Fruit fly (Drosophila melanogaster): Measurements from ENCODE around the gene FucT6.
A peak's percentile ranks its signal among the peaks of the same experiment; 100 is the strongest.

FucT6 gene

DNA sequence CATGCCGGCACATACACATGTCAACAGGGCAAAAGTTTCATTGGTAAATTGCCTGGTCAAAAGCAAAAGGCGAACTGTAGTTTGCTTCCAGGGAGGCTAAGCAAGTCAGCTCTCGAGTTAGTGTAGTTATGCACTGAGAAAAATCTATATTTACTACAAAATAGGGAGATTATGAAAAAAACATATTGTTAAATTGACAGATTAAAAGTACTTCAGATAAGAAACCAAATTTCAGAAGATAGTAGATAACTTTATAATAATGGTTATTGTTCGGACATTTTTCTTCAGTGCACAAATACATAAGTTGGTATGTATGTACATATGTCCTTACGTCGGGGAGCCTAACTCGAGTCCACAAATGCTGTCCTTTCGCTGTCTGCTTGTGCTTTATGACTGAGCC, 52.6 kb downstream of the FucT6 start (continued):
- TF ChIP-seq E2f2 (GFP tag; IDR thresholded peaks at IDR 0.05), result peak; percentile 26; the same call in 1 of the 2 replicates
- peak; percentile 32 for TF ChIP-seq Dek (tag; optimal IDR thresholded peaks at IDR 0.05)
- no peak for TF ChIP-seq br (optimal IDR thresholded peaks at IDR 0.05)
- peak; percentile 6 for TF ChIP-seq ems (GFP tag; optimal IDR thresholded peaks at IDR 0.05)
- peak; percentile 3 for TF ChIP-seq gro (GFP tag; optimal IDR thresholded peaks at IDR 0.05)
- TF ChIP-seq Hmx (GFP tag; optimal IDR thresholded peaks at IDR 0.05), result no peak
- TF ChIP-seq CG2712 (tag; optimal IDR thresholded peaks at IDR 0.05), result peak; percentile 65
- TF ChIP-seq Dbx (GFP tag; IDR thresholded peaks at IDR 0.05), result peak; percentile 39; the same call in 1 of the 3 replicates
- TF ChIP-seq CG1603 (tag; optimal IDR thresholded peaks at IDR 0.05), result peak; percentile 24
- TF ChIP-seq CG1602 (GFP tag; optimal IDR thresholded peaks at IDR 0.05), result peak; percentile 32
- no peak for TF ChIP-seq ash1 (GFP tag; optimal IDR thresholded peaks at IDR 0.05)
- peak; percentile 59 for TF ChIP-seq Hand (GFP tag; optimal IDR thresholded peaks at IDR 0.05)
- peak; percentile 11 for TF ChIP-seq CG15601 (tag; optimal IDR thresholded peaks at IDR 0.05)
- TF ChIP-seq nerfin-2 (GFP tag; IDR thresholded peaks at IDR 0.05; ENCODE audit: partially characterized antibody), result no peak
- TF ChIP-seq hbn (GFP tag; IDR thresholded peaks at IDR 0.05; ENCODE audit: partially characterized antibody), result no peak
- TF ChIP-seq ewg (GFP tag; optimal IDR thresholded peaks at IDR 0.05), result peak; percentile 19
- peak; percentile 29 for TF ChIP-seq Asciz (GFP tag; optimal IDR thresholded peaks at IDR 0.05)
- TF ChIP-seq CG17829 (tag; optimal IDR thresholded peaks at IDR 0.05), result peak; percentile 54
- TF ChIP-seq CG8290 (GFP tag; optimal IDR thresholded peaks at IDR 0.05), result no peak
- peak in 1 of 2 experiments; percentile 16 for TF ChIP-seq CG8290 (tag; optimal IDR thresholded peaks at IDR 0.05)
- TF ChIP-seq scrt (GFP tag; optimal IDR thresholded peaks at IDR 0.05), result peak; percentile 57
- no peak for TF ChIP-seq CG14860 (GFP tag; IDR thresholded peaks at IDR 0.05; ENCODE audit: partially characterized antibody)
- TF ChIP-seq slbo (GFP tag; IDR thresholded peaks at IDR 0.05), result peak; percentile 61
- TF ChIP-seq Hr51 (GFP tag; optimal IDR thresholded peaks at IDR 0.05), result peak in 1 of 2 experiments; percentile 71
- TF ChIP-seq CrebB (tag; optimal IDR thresholded peaks at IDR 0.05), result peak; percentile 6
- peak; percentile 40 for TF ChIP-seq az2 (GFP tag; optimal IDR thresholded peaks at IDR 0.05)
- peak; percentile 25; the same call in 1 of the 2 replicates for TF ChIP-seq gsb (GFP tag; IDR thresholded peaks at IDR 0.05)
- TF ChIP-seq Oli (tag; optimal IDR thresholded peaks at IDR 0.05), result peak; percentile 50
- no peak for TF ChIP-seq CG7745 (tag; optimal IDR thresholded peaks at IDR 0.05)
- TF ChIP-seq CG8944 (GFP tag; optimal IDR thresholded peaks at IDR 0.05), result peak; percentile 19
- TF ChIP-seq odd (GFP tag; optimal IDR thresholded peaks at IDR 0.05), result peak; percentile 12
- TF ChIP-seq CG8388 (GFP tag; optimal IDR thresholded peaks at IDR 0.05), result peak; percentile 44
- peak; percentile 29 for TF ChIP-seq Ssrp (tag; optimal IDR thresholded peaks at IDR 0.05)
- peak; percentile 49; the same call in 1 of the 2 replicates for TF ChIP-seq CG9932 (GFP tag; IDR thresholded peaks at IDR 0.05)
- peak; percentile 60 for TF ChIP-seq dmrt11E (tag; optimal IDR thresholded peaks at IDR 0.05)
- peak; percentile 75 for TF ChIP-seq Hmr (GFP tag; optimal IDR thresholded peaks at IDR 0.05)
- peak; percentile 69 for TF ChIP-seq CG12391 (tag; optimal IDR thresholded peaks at IDR 0.05)
- TF ChIP-seq CG12155 (GFP tag; optimal IDR thresholded peaks at IDR 0.05), result peak; percentile 36
- no peak for TF ChIP-seq fd102C (GFP tag; optimal IDR thresholded peaks at IDR 0.05)
- TF ChIP-seq CG10543 (GFP tag; optimal IDR thresholded peaks at IDR 0.05), result peak; percentile 60
- no peak for TF ChIP-seq luna (GFP tag; optimal IDR thresholded peaks at IDR 0.05)
- peak; percentile 68 for TF ChIP-seq CG31441 (GFP tag; IDR thresholded peaks at IDR 0.05)
- TF ChIP-seq HmgD (GFP tag; optimal IDR thresholded peaks at IDR 0.05), result no peak
- 0 out of 2 replicates have a peak, but pooled peaks have one; percentile 49 for TF ChIP-seq CG32767 (GFP tag; IDR thresholded peaks at IDR 0.05)
- peak; percentile 40 for TF ChIP-seq CG10209 (GFP tag; optimal IDR thresholded peaks at IDR 0.05)
- peak; percentile 14 for TF ChIP-seq CG15011 (GFP tag; optimal IDR thresholded peaks at IDR 0.05)
- peak; percentile 26 for TF ChIP-seq CG13624 (GFP tag; optimal IDR thresholded peaks at IDR 0.05)
- peak; percentile 56 for TF ChIP-seq CG12299 (tag; optimal IDR thresholded peaks at IDR 0.05)
- peak; percentile 23 for TF ChIP-seq CG4820 (GFP tag; optimal IDR thresholded peaks at IDR 0.05)
- peak; percentile 67 for TF ChIP-seq vvl (GFP tag; IDR thresholded peaks at IDR 0.05)

Data from whole organism, embryonic.